Fruit fly (Drosophila melanogaster): ENCODE measurements around the gene CG5510.

Gene CG5510

dm6 chr3R:24203426-24203825 is 34.1 kb upstream of the CG5510 start (continued):
- TF ChIP-seq esn (GFP tag; optimal IDR thresholded peaks at IDR 0.05) (peak; percentile 89), CG3919 (GFP tag; optimal IDR thresholded peaks at IDR 0.05) (peak; percentile 89), CG15336 (GFP tag; IDR thresholded peaks at IDR 0.05) (peak; percentile 94), salr (GFP tag; optimal IDR thresholded peaks at IDR 0.05) (peak; percentile 18 to 76), Blimp-1 (GFP tag; optimal IDR thresholded peaks at IDR 0.05) (peak; percentile 31), spab (GFP tag; optimal IDR thresholded peaks at IDR 0.05) (peak; percentile 69), CG8119 (GFP tag; IDR thresholded peaks at IDR 0.05) (peak; percentile 94), CG7368 (GFP tag; optimal IDR thresholded peaks at IDR 0.05) (peak; percentile 79), svp (GFP tag) (peak; percentile 94), CG6163 (GFP tag; IDR thresholded peaks at IDR 0.05) (peak; percentile 80), Eip75B (GFP tag; optimal IDR thresholded peaks at IDR 0.05) (peak; percentile 88), topi (GFP tag; optimal IDR thresholded peaks at IDR 0.05) (peak; percentile 89), CG1621 (tag; optimal IDR thresholded peaks at IDR 0.05) (peak; percentile 53), Hr39 (GFP tag; optimal IDR thresholded peaks at IDR 0.05) (peak; percentile 83), Ets21C (GFP tag; optimal IDR thresholded peaks at IDR 0.05) (peak; percentile 73), Hr38 (GFP tag; optimal IDR thresholded peaks at IDR 0.05) (no peak), fkh (GFP tag; optimal IDR thresholded peaks at IDR 0.05) (no peak), fd85E (GFP tag; optimal IDR thresholded peaks at IDR 0.05) (peak; percentile 52)

dm6 chr3R:24202723-24203122 is 33.4 kb upstream of the CG5510 start:
- no peak for TF ChIP-seq fd85E (GFP tag; optimal IDR thresholded peaks at IDR 0.05)
- TF ChIP-seq CG32006 (GFP tag; optimal IDR thresholded peaks at IDR 0.05), result no peak
- no peak for TF ChIP-seq CG10631 (GFP tag; optimal IDR thresholded peaks at IDR 0.05)
- no peak for TF ChIP-seq Hr38 (GFP tag; optimal IDR thresholded peaks at IDR 0.05)
- no peak for TF ChIP-seq dsx (GFP tag; optimal IDR thresholded peaks at IDR 0.05; ENCODE audit: poor library complexity, severe bottlenecking)
- TF ChIP-seq CG31627 (GFP tag; optimal IDR thresholded peaks at IDR 0.05), result no peak
- TF ChIP-seq Blimp-1 (GFP tag; optimal IDR thresholded peaks at IDR 0.05), result peak; percentile 70
- peak; percentile 13; the same call in 1 of the 3 replicates for TF ChIP-seq eg (GFP tag; IDR thresholded peaks at IDR 0.05)

dm6 chr3R:24193373-24193879 is 24.1 kb upstream of the CG5510 start, which contains the start of the genes SMC6 and CG6204:
Gene SMC6, minus strand, starts transcription at chr3R:24193423.
Gene CG6204, plus strand, starts transcription at chr3R:24193832.
- TF ChIP-seq CG6808 (GFP tag; optimal IDR thresholded peaks at IDR 0.05), result peak; percentile 90
- TF ChIP-seq Sox15 (GFP tag; optimal IDR thresholded peaks at IDR 0.05), result peak; percentile 96
- TF ChIP-seq Smox (GFP tag; optimal IDR thresholded peaks at IDR 0.05), result peak; percentile 95
- TF ChIP-seq CG3032 (tag; optimal IDR thresholded peaks at IDR 0.05), result peak; percentile 97
- peak; percentile 90 for TF ChIP-seq spab (GFP tag; optimal IDR thresholded peaks at IDR 0.05)
- peak; percentile 97 for TF ChIP-seq Met (GFP tag; optimal IDR thresholded peaks at IDR 0.05)
- peak; percentile 96 for TF ChIP-seq lz (GFP tag; optimal IDR thresholded peaks at IDR 0.05)
- TF ChIP-seq dsx (GFP tag; optimal IDR thresholded peaks at IDR 0.05; ENCODE audit: poor library complexity, severe bottlenecking), result peak; percentile 93
- peak; percentile 93 for TF ChIP-seq Sox102F (GFP tag; optimal IDR thresholded peaks at IDR 0.05)
- TF ChIP-seq CG16779 (tag; optimal IDR thresholded peaks at IDR 0.05), result peak; percentile 76
- TF ChIP-seq CG8632 (GFP tag; optimal IDR thresholded peaks at IDR 0.05), result peak; percentile 95
- peak in 1 of 2 experiments; percentile 89 for TF ChIP-seq salr (GFP tag; optimal IDR thresholded peaks at IDR 0.05)
- peak; percentile 94 for TF ChIP-seq CG15336 (GFP tag; IDR thresholded peaks at IDR 0.05)
- TF ChIP-seq CG11762 (GFP tag; optimal IDR thresholded peaks at IDR 0.05; ENCODE audit: insufficient read depth), result peak; percentile 97
- peak; percentile 86 for TF ChIP-seq CG9139 (GFP tag; optimal IDR thresholded peaks at IDR 0.05)
- TF ChIP-seq Hr38 (GFP tag; optimal IDR thresholded peaks at IDR 0.05), result no peak
- peak; percentile 99 for TF ChIP-seq Eip78C (GFP tag)
- TF ChIP-seq CG4318 (GFP tag; optimal IDR thresholded peaks at IDR 0.05), result peak; percentile 88
- peak; percentile 97 for TF ChIP-seq svp (GFP tag)
- TF ChIP-seq cyc (GFP tag; optimal IDR thresholded peaks at IDR 0.05), result peak; percentile 97
- peak; percentile 85 for TF ChIP-seq fd85E (GFP tag; optimal IDR thresholded peaks at IDR 0.05)
- peak; percentile 76 for TF ChIP-seq dac (GFP tag; optimal IDR thresholded peaks at IDR 0.05)
- TF ChIP-seq Eip93F (GFP tag; optimal IDR thresholded peaks at IDR 0.05), result peak; percentile 82
- TF ChIP-seq Blimp-1 (GFP tag; optimal IDR thresholded peaks at IDR 0.05), result peak; percentile 78
- peak; percentile 94 for TF ChIP-seq CG34406 (GFP tag; optimal IDR thresholded peaks at IDR 0.05)
- TF ChIP-seq Sox14 (GFP tag; optimal IDR thresholded peaks at IDR 0.05), result peak; percentile 96
- peak; percentile 92 for TF ChIP-seq CG8319 (GFP tag; optimal IDR thresholded peaks at IDR 0.05)
- peak; percentile 90 for TF ChIP-seq fd59A (GFP tag; optimal IDR thresholded peaks at IDR 0.05)
- peak; percentile 91 for TF ChIP-seq CG11294 (GFP tag; IDR thresholded peaks at IDR 0.05)
- peak; percentile 96 for TF ChIP-seq Ets96B (tag; optimal IDR thresholded peaks at IDR 0.05)
- TF ChIP-seq CG6854 (GFP tag; optimal IDR thresholded peaks at IDR 0.05), result peak; percentile 83
- peak; percentile 95 for TF ChIP-seq achi (GFP tag; optimal IDR thresholded peaks at IDR 0.05)
- peak; percentile 95 for TF ChIP-seq CG10631 (GFP tag; optimal IDR thresholded peaks at IDR 0.05)
